Fruit fly (Drosophila melanogaster) whole organism, embryonic: ENCODE data around the gene msl-3.

ENCODE experiments used
- ATbp ChIP-seq: fragments of 200-800 bp; sonication (Bioruptor generic); optimal IDR thresholded peaks from 2 replicates; lab custom pipeline; 2017; ENCODE audit warnings: missing biosample characterization, mild to moderate bottlenecking, missing genetic modification characterization, missing genetic modification reagents
- Antp ChIP-seq: fragments of 200-800 bp; sonication (Bioruptor generic); optimal IDR thresholded peaks from 3 replicates; lab custom pipeline; 2016; ENCODE audit warnings: missing biosample characterization, missing genetic modification characterization
- Blimp-1 ChIP-seq: fragments of 200-800 bp; sonication (Bioruptor generic); optimal IDR thresholded peaks from 3 replicates; lab custom pipeline; 2018; ENCODE audit warnings: missing biosample characterization, missing genetic modification characterization, mild to moderate bottlenecking, moderate library complexity, missing genetic modification reagents
- CG10209 ChIP-seq: fragments of 200-800 bp; sonication (Bioruptor generic); optimal IDR thresholded peaks from 3 replicates; lab custom pipeline; 2017; ENCODE audit warnings: missing biosample characterization, mild to moderate bottlenecking, missing genetic modification characterization, missing genetic modification reagents
- CG10979 ChIP-seq: fragments of 200-800 bp; sonication (Bioruptor generic); optimal IDR thresholded peaks from 2 replicates; lab custom pipeline; 2018; ENCODE audit warnings: missing biosample characterization, mild to moderate bottlenecking, missing genetic modification characterization, moderate library complexity
- CG11093 ChIP-seq: fragments of 200-800 bp; sonication (Bioruptor generic); IDR thresholded peaks from 3 replicates; pipeline ENCODE4 v1.3.6; 2022; ENCODE audit warnings: missing biosample characterization, missing genetic modification characterization
- CG11504 ChIP-seq: fragments of 200-800 bp; sonication (Bioruptor generic); optimal IDR thresholded peaks from 3 replicates; lab custom pipeline; 2019; ENCODE audit warnings: missing biosample characterization, mild to moderate bottlenecking, missing genetic modification characterization, moderate library complexity
- CG12942 ChIP-seq: fragments of 200-800 bp; sonication (Bioruptor generic); optimal IDR thresholded peaks from 3 replicates; lab custom pipeline; 2016; ENCODE audit warnings: missing biosample characterization, missing genetic modification characterization
- CG13424 ChIP-seq: fragments of 200-800 bp; sonication (Bioruptor generic); optimal IDR thresholded peaks from 2 replicates; lab custom pipeline; 2019; ENCODE audit warnings: missing biosample characterization, mild to moderate bottlenecking, missing genetic modification characterization, moderate library complexity
- CG14710 ChIP-seq: fragments of 200-800 bp; sonication (Bioruptor generic); optimal IDR thresholded peaks from 3 replicates; lab custom pipeline; 2019; ENCODE audit warnings: missing biosample characterization, mild to moderate bottlenecking, missing genetic modification characterization, moderate library complexity
- CG15269 ChIP-seq: fragments of 200-800 bp; sonication (Bioruptor generic); optimal IDR thresholded peaks from 2 replicates; lab custom pipeline; 2018; ENCODE audit warnings: missing biosample characterization, mild to moderate bottlenecking, missing genetic modification characterization, moderate library complexity
- CG1603 ChIP-seq: fragments of 200-800 bp; sonication (Bioruptor generic); optimal IDR thresholded peaks from 2 replicates; lab custom pipeline; 2019; ENCODE audit warnings: missing biosample characterization, mild to moderate bottlenecking, missing genetic modification characterization, moderate library complexity
- CG17359 ChIP-seq: fragments of 200-800 bp; sonication (Bioruptor generic); optimal IDR thresholded peaks from 3 replicates; lab custom pipeline; 2018; ENCODE audit warnings: missing biosample characterization, mild to moderate bottlenecking, missing genetic modification characterization, moderate library complexity
- CG17361 ChIP-seq: fragments of 200-800 bp; sonication (Bioruptor generic); IDR thresholded peaks from 3 replicates; pipeline ENCODE4 v1.3.6; 2022; ENCODE audit warnings: missing biosample characterization, missing genetic modification characterization
- CG18262 ChIP-seq: fragments of 200-800 bp; optimal IDR thresholded peaks from 3 replicates; lab custom pipeline; 2019; ENCODE audit warnings: missing biosample characterization, mild to moderate bottlenecking, missing genetic modification characterization, moderate library complexity
- CG2678 ChIP-seq: fragments of 200-800 bp; sonication (Bioruptor generic); optimal IDR thresholded peaks from 3 replicates; lab custom pipeline; 2019; ENCODE audit warnings: missing biosample characterization, mild to moderate bottlenecking, missing genetic modification characterization, moderate library complexity
- CG2712 ChIP-seq: fragments of 200-800 bp; optimal IDR thresholded peaks from 3 replicates; lab custom pipeline; 2019; ENCODE audit warnings: missing biosample characterization, mild to moderate bottlenecking, missing genetic modification characterization, moderate library complexity
- CG31441 ChIP-seq: fragments of 200-800 bp; sonication (Bioruptor generic); IDR thresholded peaks from 2 replicates; pipeline ENCODE4 v1.3.6; 2022; ENCODE audit warnings: missing biosample characterization, missing genetic modification characterization
- CG3407 ChIP-seq: fragments of 200-800 bp; sonication (Bioruptor generic); optimal IDR thresholded peaks from 2 replicates; lab custom pipeline; 2018; ENCODE audit warnings: missing biosample characterization, mild to moderate bottlenecking, missing genetic modification characterization
- CG4328 ChIP-seq: fragments of 200-800 bp; sonication (Bioruptor generic); optimal IDR thresholded peaks from 3 replicates; lab custom pipeline; 2017; ENCODE audit warnings: missing biosample characterization, missing genetic modification reagents, missing genetic modification characterization
- CG6689 ChIP-seq: fragments of 200-800 bp; sonication (Bioruptor generic); IDR thresholded peaks from 2 replicates; pipeline ENCODE4 v1.3.6; 2022; ENCODE audit warnings: missing biosample characterization, missing genetic modification characterization
- CG7839 ChIP-seq: fragments of 200-800 bp; sonication (Bioruptor generic); optimal IDR thresholded peaks from 3 replicates; lab custom pipeline; 2018; ENCODE audit warnings: missing biosample characterization, mild to moderate bottlenecking, missing genetic modification characterization, moderate library complexity
- D ChIP-seq, 2 experiments: fragments of 200-800 bp in 1 of 2; fragments of >200 bp in 1 of 2; sonication (Bioruptor generic) in 1 of 2; optimal IDR thresholded peaks; 2 replicates in 1 of 2; 3 replicates in 1 of 2; lab custom pipeline; 2017; ENCODE audit warnings: mild to moderate bottlenecking in 1 of 2, missing biosample characterization in 1 of 2, missing genetic modification characterization in 1 of 2, missing genetic modification reagents in 1 of 2
- Hr51 ChIP-seq, 2 experiments: fragments of 200-800 bp; sonication (Bioruptor generic); optimal IDR thresholded peaks; 2 replicates in 1 of 2; 3 replicates in 1 of 2; lab custom pipeline; 2016 to 2018; ENCODE audit warnings: missing biosample characterization in 2 of 2, missing genetic modification characterization in 2 of 2, mild to moderate bottlenecking in 1 of 2, moderate library complexity in 1 of 2
- NK7.1 ChIP-seq: fragments of 200-800 bp; sonication (Bioruptor generic); optimal IDR thresholded peaks from 3 replicates; lab custom pipeline; 2016; ENCODE audit warnings: missing biosample characterization, missing genetic modification characterization
- Oli ChIP-seq: fragments of 200-800 bp; sonication (Bioruptor generic); optimal IDR thresholded peaks from 2 replicates; lab custom pipeline; 2018; ENCODE audit warnings: missing biosample characterization, mild to moderate bottlenecking, missing genetic modification characterization, moderate library complexity
- Ptx1 ChIP-seq: fragments of 200-800 bp; sonication (Bioruptor generic); IDR thresholded peaks from 2 replicates; pipeline ENCODE4 v1.3.6; 2022; ENCODE audit warnings: missing biosample characterization, missing genetic modification characterization
- Sox102F ChIP-seq: fragments of 200-800 bp; sonication (Bioruptor generic); optimal IDR thresholded peaks from 2 replicates; lab custom pipeline; 2018; ENCODE audit warnings: missing biosample characterization, mild to moderate bottlenecking, missing genetic modification characterization, moderate library complexity
- Xrp1 ChIP-seq: fragments of 200-800 bp; sonication (Bioruptor generic); IDR thresholded peaks from 2 replicates; pipeline ENCODE4 v1.3.6; 2022; ENCODE audit warnings: missing biosample characterization, missing genetic modification characterization
- bsh ChIP-seq, 2 experiments: fragments of 200-800 bp; sonication (Bioruptor generic); optimal IDR thresholded peaks; 2 replicates each; lab custom pipeline; 2017 to 2018; ENCODE audit warnings: mild to moderate bottlenecking in 2 of 2, missing biosample characterization in 2 of 2, missing genetic modification characterization in 2 of 2, moderate library complexity in 1 of 2
- caup ChIP-seq: fragments of 200-800 bp; sonication (Bioruptor generic); optimal IDR thresholded peaks from 3 replicates; lab custom pipeline; 2017; ENCODE audit warnings: missing biosample characterization, mild to moderate bottlenecking, missing genetic modification characterization, moderate library complexity; ENCODE audit not compliant: severe bottlenecking
- disco-r ChIP-seq: fragments of 200-800 bp; sonication (Bioruptor generic); optimal IDR thresholded peaks from 2 replicates; lab custom pipeline; 2016; ENCODE audit warnings: missing biosample characterization, missing genetic modification characterization
- dmrt99B ChIP-seq: fragments of 200-800 bp; sonication (Bioruptor generic); optimal IDR thresholded peaks from 2 replicates; lab custom pipeline; 2018; ENCODE audit warnings: missing biosample characterization, mild to moderate bottlenecking, missing genetic modification characterization, moderate library complexity
- gcm ChIP-seq: fragments of 200-800 bp; sonication (Bioruptor generic); optimal IDR thresholded peaks from 2 replicates; lab custom pipeline; 2019; ENCODE audit warnings: missing biosample characterization, mild to moderate bottlenecking, missing genetic modification characterization, moderate library complexity
- gem ChIP-seq: fragments of 200-800 bp; sonication (Bioruptor generic); optimal IDR thresholded peaks from 2 replicates; lab custom pipeline; 2019; ENCODE audit warnings: missing biosample characterization, mild to moderate bottlenecking, missing genetic modification characterization, moderate library complexity
- grau ChIP-seq: fragments of 200-800 bp; optimal IDR thresholded peaks from 3 replicates; lab custom pipeline; 2019; ENCODE audit warnings: missing biosample characterization, mild to moderate bottlenecking, missing genetic modification characterization, moderate library complexity
- hkb ChIP-seq, 2 experiments: fragments of 200-800 bp in 1 of 2; fragments of >200 bp in 1 of 2; sonication (Bioruptor generic) in 1 of 2; IDR thresholded peaks in 1 of 2; optimal IDR thresholded peaks in 1 of 2; 2 replicates each; pipeline versions ENCODE4 v1.3.6 to Lab custom; 2017 to 2022; ENCODE audit warnings: missing biosample characterization in 1 of 2, missing genetic modification characterization in 1 of 2
- ind ChIP-seq: fragments of 200-800 bp; sonication (Bioruptor generic); optimal IDR thresholded peaks from 3 replicates; lab custom pipeline; 2016; ENCODE audit warnings: missing biosample characterization, missing genetic modification characterization
- lab ChIP-seq: fragments of 200-800 bp; sonication (Bioruptor generic); optimal IDR thresholded peaks from 3 replicates; lab custom pipeline; 2017; ENCODE audit warnings: missing biosample characterization, missing genetic modification characterization, mild to moderate bottlenecking, moderate library complexity, missing genetic modification reagents
- nmo ChIP-seq: fragments of 200-800 bp; sonication (Bioruptor generic); optimal IDR thresholded peaks from 2 replicates; lab custom pipeline; 2018; ENCODE audit warnings: missing biosample characterization, mild to moderate bottlenecking, missing genetic modification characterization, moderate library complexity
- pan ChIP-seq, 4 experiments: fragments of >200 bp in 3 of 4; fragments of 200-800 bp in 1 of 4; sonication (Bioruptor generic) in 1 of 4; optimal IDR thresholded peaks in 3 of 4; IDR thresholded peaks in 1 of 4; 2 replicates each; pipeline versions ENCODE4 v1.3.6 to Lab custom; 2017 to 2022; ENCODE audit warnings: missing biosample characterization in 2 of 4, missing genetic modification characterization in 2 of 4, mixed read lengths in 1 of 4
- phol ChIP-seq: fragments of 200-800 bp; sonication (Bioruptor generic); optimal IDR thresholded peaks from 3 replicates; lab custom pipeline; 2018; ENCODE audit warnings: missing biosample characterization, mild to moderate bottlenecking, missing genetic modification characterization, moderate library complexity
- sens ChIP-seq: fragments of 200-800 bp; sonication (Bioruptor generic); peaks from one replicate; lab custom pipeline; 2016; ENCODE audit warnings: missing biosample characterization, missing genetic modification characterization
- sisA ChIP-seq: fragments of 200-800 bp; sonication (Bioruptor generic); IDR thresholded peaks from 2 replicates; pipeline ENCODE4 v1.3.6; 2022; ENCODE audit warnings: missing biosample characterization, missing genetic modification characterization
- trem ChIP-seq: fragments of 200-800 bp; optimal IDR thresholded peaks from 3 replicates; lab custom pipeline; 2019; ENCODE audit warnings: missing biosample characterization, mild to moderate bottlenecking, missing genetic modification characterization, moderate library complexity
- unpg ChIP-seq: fragments of 200-800 bp; sonication (Bioruptor generic); optimal IDR thresholded peaks from 3 replicates; lab custom pipeline; 2018; ENCODE audit warnings: missing biosample characterization, mild to moderate bottlenecking, missing genetic modification characterization, moderate library complexity

msl-3 gene

dm6 chr3L:7105693-7106092 is 19.6 kb downstream of the msl-3 start:
- TF ChIP-seq CG4328 (GFP tag; lab: Kevin White, UChicago): no peak
- TF ChIP-seq ATbp: peak; percentile 38
- TF ChIP-seq CG17359 (tag; lab: Kevin White, UChicago): peak; percentile 18
- peak; percentile 3 for TF ChIP-seq CG14710
- peak; percentile 5 for TF ChIP-seq unpg (GFP tag; lab: Kevin White, UChicago)
- no peak for TF ChIP-seq CG10209 (GFP tag; lab: Kevin White, UChicago)
- TF ChIP-seq Hr51 (GFP tag; optimal IDR thresholded peaks at IDR 0.05; lab: Kevin White, UChicago): peak in 1 of 2 experiments; percentile 47
- peak; percentile 17 for TF ChIP-seq grau (tag; lab: Kevin White, UChicago)
- peak; percentile 3 for TF ChIP-seq CG3407 (GFP tag; lab: Kevin White, UChicago)
- TF ChIP-seq CG18262 (tag; lab: Kevin White, UChicago): peak; percentile 25
- TF ChIP-seq CG2678 (tag; lab: Kevin White, UChicago): peak; percentile 47
- peak; percentile 2 for TF ChIP-seq lab (GFP tag; lab: Kevin White, UChicago)
- TF ChIP-seq CG10979: peak; percentile 35
- no peak for TF ChIP-seq pan (optimal IDR thresholded peaks at IDR 0.05; lab: Kevin White, UChicago)
- peak in 1 of 2 experiments; percentile 50 for TF ChIP-seq pan (GFP tag; optimal IDR thresholded peaks at IDR 0.05 in 1 of 2, IDR thresholded peaks at IDR 0.05 in 1 of 2)
- peak; percentile 64 for TF ChIP-seq sens (GFP tag; lab: Kevin White, UChicago)
- TF ChIP-seq CG13424 (tag; lab: Kevin White, UChicago): peak; percentile 12
- peak; percentile 13 for TF ChIP-seq ind (GFP tag; lab: Kevin White, UChicago)
- peak; percentile 59 for TF ChIP-seq CG11504 (tag; lab: Kevin White, UChicago)
- TF ChIP-seq caup: no peak
- TF ChIP-seq CG12942 (GFP tag; lab: Kevin White, UChicago): no peak
- TF ChIP-seq hkb (optimal IDR thresholded peaks at IDR 0.05; lab: Kevin White, UChicago): no peak
- TF ChIP-seq hkb (GFP tag; IDR thresholded peaks at IDR 0.05; lab: Robert Waterston, UW): peak; percentile 31; the same call in 1 of the 2 replicates
- TF ChIP-seq gcm (GFP tag; lab: Kevin White, UChicago): no peak
- no peak for TF ChIP-seq disco-r (GFP tag; lab: Kevin White, UChicago)
- TF ChIP-seq Ptx1 (GFP tag; lab: Robert Waterston, UW): peak; percentile 33; the same call in 1 of the 2 replicates
- peak; percentile 12 for TF ChIP-seq Antp
- TF ChIP-seq sisA (GFP tag; lab: Robert Waterston, UW): 0 out of 2 replicates have a peak, but pooled peaks have one; percentile 8
- peak; percentile 21 for TF ChIP-seq CG15269
- peak; percentile 43; the same call in 1 of the 2 replicates for TF ChIP-seq CG31441
- peak; percentile 26 for TF ChIP-seq phol (tag; lab: Kevin White, UChicago)
- TF ChIP-seq nmo: peak; percentile 3
- TF ChIP-seq NK7.1 (GFP tag; lab: Kevin White, UChicago): no peak
- TF ChIP-seq CG17361 (GFP tag; lab: Robert Waterston, UW): 0 out of 3 replicates have a peak, but pooled peaks have one; percentile 32
- TF ChIP-seq CG2712 (tag; lab: Kevin White, UChicago): peak; percentile 17
- TF ChIP-seq trem (tag; lab: Kevin White, UChicago): no peak
- peak; percentile 38 for TF ChIP-seq Oli (tag; lab: Kevin White, UChicago)
- peak; percentile 8 for TF ChIP-seq CG7839
- peak; percentile 46 for TF ChIP-seq CG1603 (tag; lab: Kevin White, UChicago)
- TF ChIP-seq CG6689: 0 out of 2 replicates have a peak, but pooled peaks have one; percentile 13
- TF ChIP-seq Blimp-1 (GFP tag; lab: Kevin White, UChicago): peak; percentile 42
- peak; percentile 50 for TF ChIP-seq dmrt99B (tag; lab: Kevin White, UChicago)
- no peak for TF ChIP-seq D (optimal IDR thresholded peaks at IDR 0.05; lab: Kevin White, UChicago)
- peak; percentile 12 for TF ChIP-seq D (GFP tag; optimal IDR thresholded peaks at IDR 0.05; lab: Kevin White, UChicago)
- TF ChIP-seq Xrp1 (GFP tag; lab: Robert Waterston, UW): 0 out of 2 replicates have a peak, but pooled peaks have one; percentile 13
- TF ChIP-seq Sox102F: peak; percentile 49
- no peak for TF ChIP-seq CG11093 (GFP tag; lab: Robert Waterston, UW)
- TF ChIP-seq bsh (GFP tag; optimal IDR thresholded peaks at IDR 0.05; lab: Kevin White, UChicago): peak in 1 of 2 experiments; percentile 37
- peak; percentile 45 for TF ChIP-seq gem
